Fruit fly (Drosophila melanogaster): ENCODE results near the gene cdi.

DNA sequence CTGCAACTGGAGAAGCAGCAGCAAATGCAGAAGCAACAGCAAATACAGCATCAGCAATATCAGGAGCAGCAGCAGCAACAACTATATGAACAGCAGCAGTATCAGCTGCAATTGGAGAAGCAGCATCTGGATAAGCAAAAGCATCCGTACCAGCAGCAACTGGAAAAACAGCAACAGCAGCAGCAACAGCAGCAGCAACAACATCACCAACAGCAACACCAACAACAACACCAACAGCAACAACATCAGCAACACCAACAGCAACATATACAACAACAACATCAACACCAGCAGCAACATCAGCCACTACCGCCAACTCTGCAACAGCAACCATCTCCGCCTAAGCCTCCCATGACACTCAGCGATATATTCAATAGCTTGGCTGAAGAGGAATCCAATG lies 53.4 kb downstream of the cdi start:
- no peak for TF ChIP-seq ey (GFP tag; optimal IDR thresholded peaks at IDR 0.05)
- no peak for TF ChIP-seq jim (GFP tag; optimal IDR thresholded peaks at IDR 0.05)
- TF ChIP-seq CG32264 (GFP tag; optimal IDR thresholded peaks at IDR 0.05), result no peak
- TF ChIP-seq Myc (optimal IDR thresholded peaks at IDR 0.05), result no peak
- no peak for TF ChIP-seq h (GFP tag; optimal IDR thresholded peaks at IDR 0.05)
- no peak for TF ChIP-seq usp (GFP tag; optimal IDR thresholded peaks at IDR 0.05)
- TF ChIP-seq OdsH (GFP tag; optimal IDR thresholded peaks at IDR 0.05), result no peak
- no peak for TF ChIP-seq Abd-B (GFP tag; optimal IDR thresholded peaks at IDR 0.05)
- TF ChIP-seq lola (GFP tag; optimal IDR thresholded peaks at IDR 0.05), result no peak
